Fruit fly (Drosophila melanogaster) whole organism, embryonic: ENCODE results near the gene Kaz-m1.

Source experiments
- CG13296 ChIP-seq: fragments of 200-800 bp; sonication (Bioruptor generic); optimal IDR thresholded peaks from 3 replicates; lab custom pipeline; 2018; ENCODE audit warnings: missing biosample characterization, mild to moderate bottlenecking, missing genetic modification characterization
- CG14441 ChIP-seq: fragments of 200-800 bp; sonication (Bioruptor generic); IDR thresholded peaks from 2 replicates; pipeline ENCODE4 v1.3.6; 2022; ENCODE audit warnings: missing biosample characterization, missing genetic modification characterization
- CG15479 ChIP-seq: fragments of 200-800 bp; sonication (Bioruptor generic); optimal IDR thresholded peaks from 3 replicates; lab custom pipeline; 2019; ENCODE audit warnings: missing biosample characterization, mild to moderate bottlenecking, missing genetic modification characterization, moderate library complexity
- Eip74EF ChIP-seq, 2 experiments: fragments of 200-800 bp in 1 of 2; fragments of >200 bp in 1 of 2; sonication (Bioruptor generic) in 1 of 2; optimal IDR thresholded peaks; 2 replicates each; lab custom pipeline; 2017 to 2019; ENCODE audit warnings: missing biosample characterization in 2 of 2, missing genetic modification characterization in 2 of 2, mild to moderate bottlenecking in 1 of 2, moderate library complexity in 1 of 2
- Max ChIP-seq: fragments of 200-800 bp; sonication (Bioruptor generic); optimal IDR thresholded peaks from 2 replicates; lab custom pipeline; 2016; ENCODE audit warnings: missing biosample characterization, mild to moderate bottlenecking, missing genetic modification characterization

DNA sequence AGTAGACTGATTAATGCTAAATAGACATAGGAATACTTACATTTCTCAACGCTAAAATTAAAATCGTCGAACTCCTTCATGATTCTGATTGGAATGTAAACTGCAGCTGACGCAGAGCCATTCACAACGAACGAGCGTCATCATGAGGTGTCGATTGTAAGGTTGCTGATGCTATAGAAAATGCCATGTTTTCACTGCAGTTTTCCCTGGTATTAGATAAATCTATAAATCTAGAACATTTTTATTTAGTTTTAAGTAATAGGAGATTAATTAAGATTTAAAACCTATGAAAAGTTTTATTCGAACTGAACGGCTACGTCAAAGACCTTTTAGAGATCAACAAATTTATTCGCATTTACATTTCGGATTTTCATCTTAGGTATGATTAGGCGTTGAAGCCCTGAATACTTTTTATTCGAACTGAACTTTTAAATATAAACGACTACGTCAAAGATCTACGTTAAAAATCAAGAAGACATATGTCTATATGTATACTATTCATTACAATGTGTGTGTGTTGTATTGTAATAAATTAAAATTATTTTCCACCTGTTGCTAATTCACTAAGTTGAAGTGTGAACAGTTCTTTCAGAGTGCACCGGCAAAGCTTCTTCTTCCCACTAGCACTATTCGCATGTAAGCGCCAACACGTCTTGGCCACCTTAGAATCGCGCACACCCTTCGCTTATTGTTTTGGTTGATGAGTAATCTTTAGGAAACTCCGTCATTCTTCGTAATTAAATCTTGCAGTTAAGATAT is 37.8 kb downstream of the Kaz-m1 start, which contains the start of the genes Exo84 and Vps2:
- TF ChIP-seq CG15479 (no peak), Eip74EF (GFP tag; optimal IDR thresholded peaks at IDR 0.05; lab: Kevin White, UChicago) (peak in 1 of 2 experiments; percentile 36), CG14441 (GFP tag; lab: Robert Waterston, UW) (no peak), CG13296 (GFP tag; lab: Kevin White, UChicago) (no peak), Max (GFP tag; lab: Kevin White, UChicago) (peak; percentile 49)
